Fruit fly (Drosophila melanogaster): ENCODE data around the gene CG13996.
A peak's percentile ranks its signal among the peaks of the same experiment; 100 is the strongest.

The CG13996 gene

DNA sequence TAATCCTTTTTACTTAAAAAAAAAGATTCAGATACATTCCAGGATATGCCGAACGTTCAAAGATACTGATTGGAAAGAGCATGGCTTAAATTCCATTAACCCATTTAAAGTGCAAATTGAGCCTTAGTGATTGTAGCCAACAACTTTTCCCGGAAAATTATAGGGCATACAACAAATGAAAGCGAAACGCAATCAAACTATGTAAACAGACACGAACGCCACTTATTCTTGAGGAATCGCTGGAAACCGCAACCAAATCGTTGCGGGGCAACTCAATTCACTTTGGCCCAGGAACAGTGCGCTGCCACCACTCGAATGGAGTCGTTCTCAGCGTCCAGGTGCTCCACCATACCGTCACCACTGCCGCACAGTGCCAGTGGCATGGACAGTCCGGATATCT is at the start of gene CG13996:
Gene CG13996 (plus strand): TSS at position 301 of the 400 bp plus-strand sequence.
- TF ChIP-seq ovo (GFP tag; optimal IDR thresholded peaks at IDR 0.05) = no peak
- TF ChIP-seq CG1620 (GFP tag; optimal IDR thresholded peaks at IDR 0.05) = no peak
- no peak for TF ChIP-seq CG12768 (GFP tag; optimal IDR thresholded peaks at IDR 0.05)
- TF ChIP-seq CG7045 (GFP tag; optimal IDR thresholded peaks at IDR 0.05) = no peak
- TF ChIP-seq CG14711 (tag; optimal IDR thresholded peaks at IDR 0.05) = no peak
- TF ChIP-seq kay (GFP tag; ENCODE audit: borderline replicate concordance) = no peak
- TF ChIP-seq Crg-1 (GFP tag; optimal IDR thresholded peaks at IDR 0.05) = no peak
- no peak for TF ChIP-seq pad (GFP tag; optimal IDR thresholded peaks at IDR 0.05)
- TF ChIP-seq bab1 (GFP tag; optimal IDR thresholded peaks at IDR 0.05) = no peak
- no peak for TF ChIP-seq CG5204 (GFP tag; optimal IDR thresholded peaks at IDR 0.05)
- no peak for TF ChIP-seq CG33017 (tag; optimal IDR thresholded peaks at IDR 0.05)
- no peak for TF ChIP-seq cic (GFP tag; optimal IDR thresholded peaks at IDR 0.05)
- no peak for TF ChIP-seq CG7101 (tag; optimal IDR thresholded peaks at IDR 0.05)
- TF ChIP-seq Clk (GFP tag; optimal IDR thresholded peaks at IDR 0.05) = no peak
- TF ChIP-seq tj (GFP tag; optimal IDR thresholded peaks at IDR 0.05) = no peak
- no peak for TF ChIP-seq CG11617 (GFP tag; optimal IDR thresholded peaks at IDR 0.05)
- TF ChIP-seq Hr96 (GFP tag; optimal IDR thresholded peaks at IDR 0.05) = no peak
- no peak for TF ChIP-seq Mnt (GFP tag; optimal IDR thresholded peaks at IDR 0.05)
- no peak for TF ChIP-seq cnc (optimal IDR thresholded peaks at IDR 0.05)

DNA sequence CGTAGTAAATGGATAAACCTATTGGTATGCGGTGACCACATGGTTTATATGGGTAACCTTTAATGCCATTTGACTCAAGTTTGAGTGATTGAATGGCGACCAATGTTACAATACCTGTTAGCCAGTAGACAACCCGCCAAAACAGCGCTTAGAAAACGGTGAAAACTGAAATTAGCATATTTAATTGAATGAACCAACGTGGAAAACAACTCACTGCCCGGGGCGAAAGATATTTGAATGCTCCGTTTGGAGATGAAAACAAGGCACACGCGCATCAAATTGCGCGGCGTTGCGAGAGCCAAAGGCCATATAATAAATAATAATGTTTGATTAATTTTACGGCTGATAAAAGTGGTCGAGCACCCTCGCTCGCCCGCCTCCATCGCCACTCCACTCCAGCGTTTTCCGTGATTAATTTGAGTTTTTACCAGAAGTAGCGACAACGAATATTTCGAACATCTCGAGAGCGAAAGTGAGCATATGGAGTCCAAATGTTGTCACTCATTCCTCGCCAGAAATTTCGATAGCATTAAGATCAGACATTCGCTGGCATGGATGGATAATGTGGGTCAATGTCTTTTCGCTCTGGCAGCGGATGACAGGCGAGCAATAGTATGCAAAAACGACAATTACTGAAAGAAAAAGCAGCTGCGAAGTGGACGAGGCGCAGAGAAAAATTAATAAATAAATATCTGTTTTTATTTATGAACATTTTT is 49.4 kb upstream of the CG13996 start:
- TF ChIP-seq Mnt (GFP tag; optimal IDR thresholded peaks at IDR 0.05) (no peak), tj (GFP tag; optimal IDR thresholded peaks at IDR 0.05) (no peak), ovo (GFP tag; optimal IDR thresholded peaks at IDR 0.05) (no peak), cnc (optimal IDR thresholded peaks at IDR 0.05) (no peak), pad (GFP tag; optimal IDR thresholded peaks at IDR 0.05) (no peak), CG33017 (tag; optimal IDR thresholded peaks at IDR 0.05) (no peak), CG12768 (GFP tag; optimal IDR thresholded peaks at IDR 0.05) (no peak), cic (GFP tag; optimal IDR thresholded peaks at IDR 0.05) (no peak), CG5204 (GFP tag; optimal IDR thresholded peaks at IDR 0.05) (no peak), Clk (GFP tag; optimal IDR thresholded peaks at IDR 0.05) (no peak), bab1 (GFP tag; optimal IDR thresholded peaks at IDR 0.05) (no peak), CG11617 (GFP tag; optimal IDR thresholded peaks at IDR 0.05) (no peak), CG1620 (GFP tag; optimal IDR thresholded peaks at IDR 0.05) (no peak)

DNA sequence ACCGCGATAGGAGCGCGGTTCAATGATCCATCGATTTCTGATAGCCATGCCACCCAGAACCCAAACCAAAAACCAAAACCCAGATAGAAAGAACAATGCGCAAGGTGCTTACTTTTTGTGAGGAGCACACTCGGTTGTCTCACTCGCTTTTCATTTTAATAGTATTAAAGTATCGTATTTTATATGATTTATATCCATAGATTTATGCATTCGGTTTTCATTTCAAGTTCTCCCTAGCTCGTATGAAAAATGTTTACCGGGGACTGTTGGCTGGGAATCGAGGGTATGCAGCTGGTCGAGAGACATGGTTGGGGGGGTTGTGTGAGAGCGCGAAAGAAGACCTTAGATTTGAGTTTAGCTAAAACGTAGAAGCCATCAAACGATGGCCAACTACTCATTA is 48.6 kb upstream of the CG13996 start:
- TF ChIP-seq cic (GFP tag; optimal IDR thresholded peaks at IDR 0.05) = no peak
- no peak for TF ChIP-seq toe (GFP tag; optimal IDR thresholded peaks at IDR 0.05)
- TF ChIP-seq tj (GFP tag; optimal IDR thresholded peaks at IDR 0.05) = no peak
- no peak for TF ChIP-seq Mnt (GFP tag; optimal IDR thresholded peaks at IDR 0.05)
- no peak for TF ChIP-seq CG1620 (GFP tag; optimal IDR thresholded peaks at IDR 0.05)
- no peak for TF ChIP-seq CG5204 (GFP tag; optimal IDR thresholded peaks at IDR 0.05)
- TF ChIP-seq kay (GFP tag; ENCODE audit: borderline replicate concordance) = no peak
- TF ChIP-seq ovo (GFP tag; optimal IDR thresholded peaks at IDR 0.05) = no peak
- TF ChIP-seq cnc (optimal IDR thresholded peaks at IDR 0.05) = no peak
- no peak for TF ChIP-seq CG7101 (tag; optimal IDR thresholded peaks at IDR 0.05)
- no peak for TF ChIP-seq CG12768 (GFP tag; optimal IDR thresholded peaks at IDR 0.05)
- no peak for TF ChIP-seq CG14711 (tag; optimal IDR thresholded peaks at IDR 0.05)
- TF ChIP-seq CG7045 (GFP tag; optimal IDR thresholded peaks at IDR 0.05) = no peak
- no peak for TF ChIP-seq CG11617 (GFP tag; optimal IDR thresholded peaks at IDR 0.05)
- no peak for TF ChIP-seq Crg-1 (GFP tag; optimal IDR thresholded peaks at IDR 0.05)
- TF ChIP-seq Clk (GFP tag; optimal IDR thresholded peaks at IDR 0.05) = no peak

DNA sequence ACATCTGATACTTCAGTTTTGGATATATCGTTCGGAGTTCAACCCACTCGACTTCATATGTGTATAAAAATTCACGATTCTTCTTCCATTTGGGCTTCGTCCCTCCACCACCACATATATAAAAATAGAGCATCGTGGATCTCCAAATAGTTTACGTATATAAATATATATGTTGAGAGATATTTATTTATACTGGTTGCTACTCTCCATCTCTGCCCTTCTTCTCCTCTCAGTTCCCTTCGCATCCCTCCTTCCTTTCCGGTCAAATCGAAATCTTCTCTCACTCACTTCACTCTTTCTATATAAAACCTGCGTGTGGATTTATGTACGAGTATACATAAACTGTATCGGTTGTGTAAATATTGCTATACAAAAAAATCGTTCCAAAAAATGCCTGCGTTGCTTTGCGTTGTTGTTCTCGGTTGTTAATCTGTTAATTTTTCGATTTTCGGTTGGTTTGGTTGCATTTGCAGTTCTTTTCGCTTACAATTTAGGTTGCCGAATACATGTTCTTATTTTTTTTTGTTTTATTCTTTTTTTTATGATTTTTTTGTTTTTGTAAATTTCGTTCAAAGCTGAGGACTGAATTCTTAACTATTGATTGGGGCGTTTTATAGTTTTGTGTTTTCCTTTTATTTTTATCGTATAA is 47.9 kb upstream of the CG13996 start:
- no peak for TF ChIP-seq CG1620 (GFP tag; optimal IDR thresholded peaks at IDR 0.05)
- peak; percentile 57 for TF ChIP-seq kay (GFP tag; ENCODE audit: borderline replicate concordance)
- no peak for TF ChIP-seq ovo (GFP tag; optimal IDR thresholded peaks at IDR 0.05)
- TF ChIP-seq cnc (optimal IDR thresholded peaks at IDR 0.05) = no peak
- no peak for TF ChIP-seq CG11617 (GFP tag; optimal IDR thresholded peaks at IDR 0.05)
- no peak for TF ChIP-seq Clk (GFP tag; optimal IDR thresholded peaks at IDR 0.05)
- no peak for TF ChIP-seq toe (GFP tag; optimal IDR thresholded peaks at IDR 0.05)
- peak; percentile 88 for TF ChIP-seq tj (GFP tag; optimal IDR thresholded peaks at IDR 0.05)

DNA sequence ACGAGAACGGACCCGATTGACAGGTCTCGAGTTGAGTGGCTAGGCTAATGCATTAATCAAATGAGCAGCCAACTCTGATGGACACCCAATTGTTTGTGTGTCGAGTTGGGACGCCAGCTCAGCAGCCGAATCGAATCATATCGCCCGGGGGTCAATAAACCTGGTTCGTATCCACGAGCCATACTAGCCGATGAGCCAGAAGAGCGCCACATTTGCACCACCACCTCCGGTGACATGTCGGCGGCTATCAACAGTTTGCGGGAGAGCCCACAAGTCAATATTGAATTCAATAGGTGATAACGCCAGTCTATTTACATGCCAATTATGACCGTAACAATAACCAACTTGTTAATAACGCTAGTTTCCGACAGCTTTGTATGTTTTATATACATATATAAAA is 46.5 kb upstream of the CG13996 start:
- TF ChIP-seq Clk (GFP tag; optimal IDR thresholded peaks at IDR 0.05) (peak; percentile 59), CG7045 (GFP tag; optimal IDR thresholded peaks at IDR 0.05) (peak; percentile 73), Mnt (GFP tag; optimal IDR thresholded peaks at IDR 0.05) (peak; percentile 46), toe (GFP tag; optimal IDR thresholded peaks at IDR 0.05) (peak; percentile 12), cic (GFP tag; optimal IDR thresholded peaks at IDR 0.05) (peak; percentile 46), CG5204 (GFP tag; optimal IDR thresholded peaks at IDR 0.05) (no peak), CG11617 (GFP tag; optimal IDR thresholded peaks at IDR 0.05) (peak; percentile 47), kay (GFP tag; ENCODE audit: borderline replicate concordance) (peak; percentile 89), CG14711 (tag; optimal IDR thresholded peaks at IDR 0.05) (peak; percentile 52), Crg-1 (GFP tag; optimal IDR thresholded peaks at IDR 0.05) (peak; percentile 85), CG33017 (tag; optimal IDR thresholded peaks at IDR 0.05) (peak; percentile 17), bab1 (GFP tag; optimal IDR thresholded peaks at IDR 0.05) (no peak), ovo (GFP tag; optimal IDR thresholded peaks at IDR 0.05) (peak; percentile 79), CG12768 (GFP tag; optimal IDR thresholded peaks at IDR 0.05) (peak; percentile 76), pad (GFP tag; optimal IDR thresholded peaks at IDR 0.05) (peak; percentile 50), CG7101 (tag; optimal IDR thresholded peaks at IDR 0.05) (peak; percentile 70), cnc (optimal IDR thresholded peaks at IDR 0.05) (no peak), CG1620 (GFP tag; optimal IDR thresholded peaks at IDR 0.05) (peak; percentile 41), Hr96 (GFP tag; optimal IDR thresholded peaks at IDR 0.05) (no peak), tj (GFP tag; optimal IDR thresholded peaks at IDR 0.05) (peak; percentile 4)
